Worm (Caenorhabditis elegans) whole organism, early embryonic: ENCODE measurements around the gene Y51A2D.21.

Experiments
- B0310.2 ChIP-seq: sonication (generic microtip); optimal IDR thresholded peaks from 2 replicates; lab custom pipeline; 2016; ENCODE audit warnings: mild to moderate bottlenecking, missing genetic modification characterization, missing compliant biosample characterization
- F13C5.2 ChIP-seq: sonication (generic microtip); optimal IDR thresholded peaks from 2 replicates; lab custom pipeline; 2017; ENCODE audit warnings: mild to moderate bottlenecking, missing genetic modification characterization, inconsistent platforms, missing compliant biosample characterization
- ama-1 ChIP-seq: fragments of 150-350 bp; optimal IDR thresholded peaks from 2 replicates; lab custom pipeline; 2014
- ceh-13 ChIP-seq: fragments of 200-800 bp; sonication (Bioruptor generic); optimal IDR thresholded peaks from 2 replicates; lab custom pipeline; 2018; ENCODE audit warnings: mild to moderate bottlenecking, missing genetic modification characterization, missing compliant biosample characterization
- ets-7 ChIP-seq: sonication (generic microtip); optimal IDR thresholded peaks from 2 replicates; lab custom pipeline; 2016; ENCODE audit warnings: missing genotype, missing genetic modification characterization, missing compliant biosample characterization
- flt-1 ChIP-seq: fragments of 200-800 bp; sonication (Bioruptor generic); IDR thresholded peaks from 2 replicates; pipeline ENCODE4 v1.3.6; 2022; ENCODE audit warnings: missing genetic modification characterization, missing compliant biosample characterization
- hmbx-1 ChIP-seq: sonication (generic microtip); optimal IDR thresholded peaks from 2 replicates; lab custom pipeline; 2016; ENCODE audit warnings: mild to moderate bottlenecking, missing genetic modification characterization, missing compliant biosample characterization
- hnd-1 ChIP-seq: sonication (generic microtip); optimal IDR thresholded peaks from 2 replicates; lab custom pipeline; 2016; ENCODE audit warnings: missing genetic modification characterization, missing compliant biosample characterization
- pes-1 ChIP-seq: fragments of 200-800 bp; sonication (Bioruptor generic); IDR thresholded peaks from 2 replicates; pipeline ENCODE4 v1.3.6; 2022; ENCODE audit warnings: missing genetic modification reagents, missing genetic modification characterization, missing compliant biosample characterization
- scrt-1 ChIP-seq: fragments of 200-800 bp; sonication (Bioruptor generic); IDR thresholded peaks from 2 replicates; pipeline ENCODE4 v1.3.6; 2022; ENCODE audit warnings: missing genetic modification characterization, missing compliant biosample characterization
- tbx-11 ChIP-seq: fragments of 200-800 bp; sonication (Bioruptor generic); IDR thresholded peaks from 2 replicates; pipeline ENCODE4 v1.3.6; 2022; ENCODE audit warnings: missing genetic modification characterization, missing compliant biosample characterization
- tbx-37 ChIP-seq: fragments of 200-800 bp; sonication (Bioruptor generic); conservative IDR thresholded peaks from 2 replicates; pipeline ENCODE4 v1.3.6; 2022; ENCODE audit warnings: missing genetic modification reagents, missing genetic modification characterization, missing compliant biosample characterization
- tra-4 ChIP-seq: sonication (generic microtip); optimal IDR thresholded peaks from 2 replicates; lab custom pipeline; 2017; ENCODE audit warnings: missing genetic modification characterization, missing compliant biosample characterization

DNA sequence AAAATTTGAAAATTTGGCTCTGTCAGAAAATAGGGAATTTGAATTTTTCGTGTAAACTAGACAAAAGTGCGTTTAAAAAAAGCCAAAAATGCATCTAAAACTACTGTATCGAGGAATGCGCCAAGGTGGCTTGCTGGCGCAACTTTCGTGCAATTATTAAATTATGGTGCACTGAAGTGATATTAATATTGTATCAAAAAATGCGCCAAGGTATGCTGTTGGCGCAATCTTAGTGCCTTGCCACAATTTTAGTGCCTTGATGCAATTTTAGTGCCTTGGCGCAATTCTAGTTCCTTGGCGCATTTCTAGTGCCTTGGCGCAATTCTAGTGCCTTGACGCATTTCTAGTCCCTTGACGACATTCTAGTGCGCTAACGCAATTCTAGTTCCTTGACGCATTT lies 3.5 kb downstream of the Y51A2D.21 start:
- TF ChIP-seq ama-1 (no peak), tra-4 (tag; lab: Kevin White, UChicago) (no peak), scrt-1 (GFP tag; lab: Robert Waterston, UW) (no peak), hnd-1 (tag; lab: Kevin White, UChicago) (no peak), flt-1 (GFP tag; lab: Robert Waterston, UW) (no peak), B0310.2 (no peak), hmbx-1 (tag; lab: Kevin White, UChicago) (no peak), tbx-37 (GFP tag; lab: Robert Waterston, UW) (no peak), tbx-11 (GFP tag; lab: Robert Waterston, UW) (no peak), F13C5.2 (tag; lab: Kevin White, UChicago) (no peak), ceh-13 (GFP tag; lab: Kevin White, UChicago) (no peak), pes-1 (GFP tag; lab: Robert Waterston, UW) (no peak), ets-7 (no peak)
